Fruit fly (Drosophila melanogaster) whole organism, prepupa: ENCODE results near the gene CG1943.

ENCODE experiments used
- Blimp-1 ChIP-seq: fragments of 200-800 bp; sonication (Bioruptor generic); optimal IDR thresholded peaks from 3 replicates; lab custom pipeline; 2017; ENCODE audit warnings: missing biosample characterization, missing genetic modification characterization, mild to moderate bottlenecking, moderate library complexity, missing genetic modification reagents
- CG10631 ChIP-seq: fragments of 200-800 bp; sonication (Bioruptor generic); optimal IDR thresholded peaks from 2 replicates; lab custom pipeline; 2016; ENCODE audit warnings: missing biosample characterization, missing genetic modification characterization
- CG10669 ChIP-seq: fragments of 200-800 bp; sonication (Bioruptor generic); optimal IDR thresholded peaks from 3 replicates; lab custom pipeline; 2018; ENCODE audit warnings: missing biosample characterization, mild to moderate bottlenecking, missing genetic modification characterization, moderate library complexity
- CG11294 ChIP-seq: fragments of 200-800 bp; sonication (Bioruptor generic); IDR thresholded peaks from 2 replicates; pipeline ENCODE4 v1.3.6; 2022; ENCODE audit warnings: missing biosample characterization, missing genetic modification characterization
- CG11762 ChIP-seq: fragments of 200-800 bp; sonication (Bioruptor generic); optimal IDR thresholded peaks from 3 replicates; lab custom pipeline; 2016; ENCODE audit warnings: missing biosample characterization, missing genetic modification characterization; ENCODE audit not compliant: insufficient read depth
- CG11902 ChIP-seq: fragments of 200-800 bp; sonication (Bioruptor generic); optimal IDR thresholded peaks from 3 replicates; lab custom pipeline; 2016; ENCODE audit warnings: missing biosample characterization, missing genetic modification characterization
- CG16779 ChIP-seq: fragments of 200-800 bp; sonication (Bioruptor generic); optimal IDR thresholded peaks from 3 replicates; lab custom pipeline; 2017; ENCODE audit warnings: missing biosample characterization, mild to moderate bottlenecking, missing genetic modification characterization
- CG31627 ChIP-seq: fragments of 200-800 bp; sonication (Bioruptor generic); optimal IDR thresholded peaks from 3 replicates; lab custom pipeline; 2016; ENCODE audit warnings: missing biosample characterization, missing genetic modification characterization
- CG32006 ChIP-seq: fragments of 200-800 bp; sonication (Bioruptor generic); optimal IDR thresholded peaks from 3 replicates; lab custom pipeline; 2017; ENCODE audit warnings: missing biosample characterization, mild to moderate bottlenecking, missing genetic modification characterization
- CG3919 ChIP-seq: fragments of 200-800 bp; sonication (Bioruptor generic); optimal IDR thresholded peaks from 3 replicates; lab custom pipeline; 2016; ENCODE audit warnings: missing biosample characterization, missing genetic modification characterization
- CG4318 ChIP-seq: fragments of 200-800 bp; sonication (Bioruptor generic); optimal IDR thresholded peaks from 3 replicates; lab custom pipeline; 2017; ENCODE audit warnings: missing biosample characterization, mild to moderate bottlenecking, missing genetic modification characterization
- CG6163 ChIP-seq: fragments of 200-800 bp; sonication (Bioruptor generic); IDR thresholded peaks from 3 replicates; pipeline ENCODE4 v1.3.6; 2022; ENCODE audit warnings: missing biosample characterization, missing genetic modification characterization
- CG6792 ChIP-seq: fragments of 200-800 bp; sonication (Bioruptor generic); optimal IDR thresholded peaks from 3 replicates; lab custom pipeline; 2016; ENCODE audit warnings: missing biosample characterization, missing genetic modification characterization
- CG6854 ChIP-seq: fragments of 200-800 bp; sonication (Bioruptor generic); optimal IDR thresholded peaks from 2 replicates; lab custom pipeline; 2017; ENCODE audit warnings: missing biosample characterization, mild to moderate bottlenecking, missing genetic modification characterization
- CG8632 ChIP-seq: fragments of 200-800 bp; sonication (Bioruptor generic); optimal IDR thresholded peaks from 3 replicates; lab custom pipeline; 2016; ENCODE audit warnings: missing biosample characterization, missing genetic modification characterization
- CG9139 ChIP-seq: fragments of 200-800 bp; sonication (Bioruptor generic); optimal IDR thresholded peaks from 3 replicates; lab custom pipeline; 2017; ENCODE audit warnings: missing biosample characterization, mild to moderate bottlenecking, missing genetic modification characterization
- Eip75B ChIP-seq: fragments of 200-800 bp; sonication (Bioruptor generic); optimal IDR thresholded peaks from 3 replicates; lab custom pipeline; 2016; ENCODE audit warnings: missing biosample characterization, missing genetic modification characterization
- Eip78C ChIP-seq: fragments of 200-800 bp; sonication (Bioruptor generic); peaks from one replicate; lab custom pipeline; 2016; ENCODE audit warnings: missing biosample characterization, missing genetic modification characterization
- Eip93F ChIP-seq: fragments of 200-800 bp; sonication (Bioruptor generic); optimal IDR thresholded peaks from 2 replicates; lab custom pipeline; 2016; ENCODE audit warnings: missing biosample characterization, mild to moderate bottlenecking, missing genetic modification characterization
- Lpt ChIP-seq: fragments of 200-800 bp; sonication (Bioruptor generic); optimal IDR thresholded peaks from 3 replicates; lab custom pipeline; 2016; ENCODE audit warnings: missing biosample characterization, missing genetic modification characterization
- Met ChIP-seq: fragments of 200-800 bp; sonication (Bioruptor generic); optimal IDR thresholded peaks from 3 replicates; lab custom pipeline; 2016; ENCODE audit warnings: missing biosample characterization, missing genetic modification characterization
- OdsH ChIP-seq: fragments of 200-800 bp; sonication (Bioruptor generic); optimal IDR thresholded peaks from 3 replicates; lab custom pipeline; 2016; ENCODE audit warnings: missing biosample characterization, missing genetic modification characterization
- Smox ChIP-seq: fragments of 200-800 bp; sonication (Bioruptor generic); optimal IDR thresholded peaks from 3 replicates; lab custom pipeline; 2016; ENCODE audit warnings: missing biosample characterization, missing genetic modification characterization
- Sox14 ChIP-seq: fragments of 200-800 bp; sonication (Bioruptor generic); optimal IDR thresholded peaks from 3 replicates; lab custom pipeline; 2016; ENCODE audit warnings: missing biosample characterization, missing genetic modification characterization
- Sox15 ChIP-seq: fragments of 200-800 bp; sonication (Bioruptor generic); optimal IDR thresholded peaks from 3 replicates; lab custom pipeline; 2016; ENCODE audit warnings: missing biosample characterization, missing genetic modification characterization
- acj6 ChIP-seq: fragments of 200-800 bp; sonication (Bioruptor generic); optimal IDR thresholded peaks from 3 replicates; lab custom pipeline; 2016; ENCODE audit warnings: missing biosample characterization, missing genetic modification characterization
- cyc ChIP-seq: fragments of 200-800 bp; sonication (Bioruptor generic); optimal IDR thresholded peaks from 3 replicates; lab custom pipeline; 2016; ENCODE audit warnings: missing biosample characterization, missing genetic modification characterization
- dac ChIP-seq: fragments of 200-800 bp; sonication (Bioruptor generic); optimal IDR thresholded peaks from 2 replicates; lab custom pipeline; 2017; ENCODE audit warnings: missing biosample characterization, mild to moderate bottlenecking, missing genetic modification characterization
- dsx ChIP-seq: fragments of 200-800 bp; optimal IDR thresholded peaks from 3 replicates; lab custom pipeline; 2019; ENCODE audit warnings: missing biosample characterization, mild to moderate bottlenecking, missing genetic modification characterization, moderate library complexity; ENCODE audit not compliant: poor library complexity, severe bottlenecking
- eg ChIP-seq: fragments of 200-800 bp; sonication (Bioruptor generic); IDR thresholded peaks from 3 replicates; pipeline ENCODE4 v1.3.6; 2022; ENCODE audit warnings: missing biosample characterization, missing genetic modification characterization
- esn ChIP-seq: fragments of 200-800 bp; sonication (Bioruptor generic); optimal IDR thresholded peaks from 2 replicates; lab custom pipeline; 2016; ENCODE audit warnings: missing biosample characterization, mild to moderate bottlenecking, missing genetic modification characterization, moderate library complexity
- fd59A ChIP-seq: fragments of 200-800 bp; sonication (Bioruptor generic); optimal IDR thresholded peaks from 2 replicates; lab custom pipeline; 2017; ENCODE audit warnings: missing biosample characterization, mild to moderate bottlenecking, missing genetic modification characterization, missing genetic modification reagents
- fd85E ChIP-seq: fragments of 200-800 bp; sonication (Bioruptor generic); optimal IDR thresholded peaks from 3 replicates; lab custom pipeline; 2016; ENCODE audit warnings: missing biosample characterization, missing genetic modification characterization
- fkh ChIP-seq: fragments of 200-800 bp; sonication (Bioruptor generic); optimal IDR thresholded peaks from 3 replicates; lab custom pipeline; 2017; ENCODE audit warnings: missing biosample characterization, mild to moderate bottlenecking, missing genetic modification characterization, moderate library complexity
- lz ChIP-seq: fragments of 200-800 bp; sonication (Bioruptor generic); optimal IDR thresholded peaks from 3 replicates; lab custom pipeline; 2016; ENCODE audit warnings: missing biosample characterization, missing genetic modification characterization
- net ChIP-seq: fragments of 200-800 bp; sonication (Bioruptor generic); optimal IDR thresholded peaks from 3 replicates; lab custom pipeline; 2016; ENCODE audit warnings: missing biosample characterization, missing genetic modification characterization
- pdm3 ChIP-seq: fragments of 200-800 bp; sonication (Bioruptor generic); optimal IDR thresholded peaks from 3 replicates; lab custom pipeline; 2016; ENCODE audit warnings: missing biosample characterization, missing genetic modification characterization
- spab ChIP-seq: fragments of 200-800 bp; sonication (Bioruptor generic); optimal IDR thresholded peaks from 2 replicates; lab custom pipeline; 2017; ENCODE audit warnings: missing biosample characterization, mild to moderate bottlenecking, missing genetic modification characterization, missing genetic modification reagents
- ss ChIP-seq, 2 experiments: fragments of 200-800 bp; sonication (Bioruptor generic); optimal IDR thresholded peaks; 2 replicates in 1 of 2; 3 replicates in 1 of 2; lab custom pipeline; 2017 to 2018; ENCODE audit warnings: mild to moderate bottlenecking in 2 of 2, missing biosample characterization in 2 of 2, missing genetic modification characterization in 2 of 2, moderate library complexity in 1 of 2
- svp ChIP-seq: fragments of 200-800 bp; sonication (Bioruptor generic); peaks from one replicate; lab custom pipeline; 2016; ENCODE audit warnings: missing biosample characterization, missing genetic modification characterization

CG1943 gene

DNA sequence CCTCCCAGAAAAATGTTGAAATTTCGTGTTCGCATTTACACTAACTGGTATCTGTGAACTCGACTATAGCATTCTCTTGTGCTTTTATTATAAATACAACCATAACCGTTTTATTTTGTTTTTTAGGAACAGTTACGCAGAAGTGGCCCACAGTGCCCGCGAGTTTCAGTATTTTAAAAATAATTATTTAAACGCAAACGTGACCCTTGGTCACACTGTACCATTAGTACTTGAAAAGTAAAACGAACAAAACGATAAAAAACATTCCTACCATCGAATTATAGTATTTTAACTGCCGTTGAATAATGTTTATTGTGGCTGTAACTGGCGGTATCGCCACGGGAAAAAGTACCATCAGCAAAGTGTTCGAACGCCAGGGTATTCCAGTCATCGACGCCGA lies 7.3 kb downstream of the CG1943 start, which contains the start of gene Dpck (continued):
- TF ChIP-seq CG11294 (GFP tag; lab: Robert Waterston, UW) (no peak), CG6854 (GFP tag; lab: Kevin White, UChicago) (no peak), CG11762 (no peak), ss (GFP tag; optimal IDR thresholded peaks at IDR 0.05; lab: Kevin White, UChicago) (peak; percentile 29 to 50), CG16779 (tag; lab: Kevin White, UChicago) (peak; percentile 44), OdsH (GFP tag; lab: Kevin White, UChicago) (peak; percentile 29), net (GFP tag; lab: Kevin White, UChicago) (peak; percentile 58), fkh (GFP tag; lab: Kevin White, UChicago) (no peak), dac (GFP tag; lab: Kevin White, UChicago) (no peak), CG6792 (GFP tag; lab: Kevin White, UChicago) (peak; percentile 27), CG10631 (GFP tag; lab: Kevin White, UChicago) (no peak)

dm6 chr3R:7083750-7084149 lies 9.1 kb downstream of the CG1943 start:
- TF ChIP-seq acj6 (GFP tag; lab: Kevin White, UChicago), result no peak
- TF ChIP-seq CG31627 (GFP tag; lab: Kevin White, UChicago), result no peak
- TF ChIP-seq svp (GFP tag; lab: Kevin White, UChicago), result peak; percentile 88
- no peak for TF ChIP-seq cyc (GFP tag; lab: Kevin White, UChicago)
- TF ChIP-seq CG6163, result no peak
- TF ChIP-seq, all 60 proteins: peak for 1

- TF ChIP-seq Smox (GFP tag; lab: Kevin White, UChicago) (no peak), Sox14 (peak; percentile 21)
These were observed 10.8 kb downstream of the CG1943 start for dm6 chr3R:7085455-7085854.

- TF ChIP-seq svp (GFP tag; lab: Kevin White, UChicago) (peak; percentile 42), CG4318 (GFP tag; lab: Kevin White, UChicago) (no peak)
These were observed 11.3 kb downstream of the CG1943 start, which contains the start of gene Tailor for dm6 chr3R:7085983-7086376. Tailor (minus strand) TSS chr3R:7086083.

dm6 chr3R:7086377-7087200 lies 11.9 kb downstream of the CG1943 start, which contains the start of gene alphaTub84B:
alphaTub84B (plus strand) TSS chr3R:7086599.
- TF ChIP-seq Met, result peak; percentile 68
- peak; percentile 46 for TF ChIP-seq pdm3 (GFP tag; lab: Kevin White, UChicago)
- TF ChIP-seq Blimp-1 (GFP tag; lab: Kevin White, UChicago), result no peak
- TF ChIP-seq CG32006, result peak; percentile 8
- TF ChIP-seq dsx (GFP tag; lab: Kevin White, UChicago), result peak; percentile 53
- TF ChIP-seq CG11902, result no peak
- TF ChIP-seq Eip75B, result peak; percentile 71
- peak; percentile 56 for TF ChIP-seq CG9139 (GFP tag; lab: Kevin White, UChicago)
- peak; percentile 33 for TF ChIP-seq CG31627 (GFP tag; lab: Kevin White, UChicago)
- peak; percentile 24 for TF ChIP-seq CG16779 (tag; lab: Kevin White, UChicago)
- TF ChIP-seq svp (GFP tag; lab: Kevin White, UChicago), result peak; percentile 79
- no peak for TF ChIP-seq CG11294 (GFP tag; lab: Robert Waterston, UW)
- TF ChIP-seq spab (GFP tag; lab: Kevin White, UChicago), result peak; percentile 38
- peak; percentile 31 for TF ChIP-seq lz (GFP tag; lab: Kevin White, UChicago)
- TF ChIP-seq fd85E, result peak; percentile 5
- no peak for TF ChIP-seq CG4318 (GFP tag; lab: Kevin White, UChicago)
- no peak for TF ChIP-seq Eip93F
- TF ChIP-seq CG6792 (GFP tag; lab: Kevin White, UChicago), result peak; percentile 15
- peak; percentile 14 for TF ChIP-seq Smox (GFP tag; lab: Kevin White, UChicago)
- peak; percentile 21 for TF ChIP-seq fd59A (GFP tag; lab: Kevin White, UChicago)
- no peak for TF ChIP-seq Sox15
- peak; percentile 32 for TF ChIP-seq Lpt (GFP tag; lab: Kevin White, UChicago)
- no peak for TF ChIP-seq CG11762
- TF ChIP-seq Eip78C, result peak; percentile 78
- TF ChIP-seq CG8632 (GFP tag; lab: Kevin White, UChicago), result no peak
- peak; percentile 21 for TF ChIP-seq Sox14
- TF ChIP-seq CG10669 (GFP tag; lab: Kevin White, UChicago), result peak; percentile 38
- peak; percentile 72; the same call in 2 of the 3 replicates for TF ChIP-seq eg (GFP tag; lab: Robert Waterston, UW)
- peak; percentile 68 for TF ChIP-seq CG3919
- peak; percentile 75 for TF ChIP-seq CG6854 (GFP tag; lab: Kevin White, UChicago)
- peak; percentile 76 for TF ChIP-seq esn (GFP tag; lab: Kevin White, UChicago)
